Fruit fly (Drosophila melanogaster) whole organism, embryonic: ENCODE results near the gene sun.

Experiments
- CG10267 ChIP-seq: fragments of 200-800 bp; sonication (Bioruptor generic); optimal IDR thresholded peaks from 2 replicates; lab custom pipeline; 2018; ENCODE audit warnings: missing biosample characterization, mild to moderate bottlenecking, missing genetic modification characterization, moderate library complexity
- CG10321 ChIP-seq: fragments of 200-800 bp; sonication (Bioruptor generic); IDR thresholded peaks from 2 replicates; pipeline ENCODE4 v1.3.6; 2022; ENCODE audit warnings: missing biosample characterization, missing genetic modification characterization
- CG10366 ChIP-seq: fragments of 200-800 bp; sonication (Bioruptor generic); IDR thresholded peaks from 2 replicates; pipeline ENCODE4 v1.3.6; 2022; ENCODE audit warnings: missing biosample characterization, missing genetic modification characterization
- CG10979 ChIP-seq: fragments of 200-800 bp; sonication (Bioruptor generic); optimal IDR thresholded peaks from 2 replicates; lab custom pipeline; 2018; ENCODE audit warnings: missing biosample characterization, mild to moderate bottlenecking, missing genetic modification characterization, moderate library complexity
- CG11085 ChIP-seq: fragments of 200-800 bp; sonication (Bioruptor generic); IDR thresholded peaks from 2 replicates; pipeline ENCODE4 v1.3.6; 2022; ENCODE audit warnings: missing biosample characterization, missing genetic modification characterization
- CG11504 ChIP-seq: fragments of 200-800 bp; sonication (Bioruptor generic); optimal IDR thresholded peaks from 3 replicates; lab custom pipeline; 2019; ENCODE audit warnings: missing biosample characterization, mild to moderate bottlenecking, missing genetic modification characterization, moderate library complexity
- CG12236 ChIP-seq: fragments of 200-800 bp; sonication (Bioruptor generic); optimal IDR thresholded peaks from 2 replicates; lab custom pipeline; 2016; ENCODE audit warnings: missing biosample characterization, missing genetic modification characterization
- CG12659 ChIP-seq: fragments of 200-800 bp; sonication (Bioruptor generic); optimal IDR thresholded peaks from 3 replicates; lab custom pipeline; 2017; ENCODE audit warnings: mild to moderate bottlenecking, missing biosample characterization, missing genetic modification reagents, missing genetic modification characterization
- CG1603 ChIP-seq: fragments of 200-800 bp; sonication (Bioruptor generic); optimal IDR thresholded peaks from 2 replicates; lab custom pipeline; 2019; ENCODE audit warnings: missing biosample characterization, mild to moderate bottlenecking, missing genetic modification characterization, moderate library complexity
- CG2678 ChIP-seq: fragments of 200-800 bp; sonication (Bioruptor generic); optimal IDR thresholded peaks from 3 replicates; lab custom pipeline; 2019; ENCODE audit warnings: missing biosample characterization, mild to moderate bottlenecking, missing genetic modification characterization, moderate library complexity
- CG30020 ChIP-seq: fragments of 200-800 bp; optimal IDR thresholded peaks from 2 replicates; lab custom pipeline; 2019; ENCODE audit warnings: missing biosample characterization, mild to moderate bottlenecking, missing genetic modification characterization, moderate library complexity
- CG4404 ChIP-seq: fragments of 200-800 bp; sonication (Bioruptor generic); IDR thresholded peaks from 2 replicates; pipeline ENCODE4 v1.3.6; 2022; ENCODE audit warnings: missing biosample characterization, missing genetic modification characterization
- CG6254 ChIP-seq: fragments of 200-800 bp; sonication (Bioruptor generic); optimal IDR thresholded peaks from 3 replicates; lab custom pipeline; 2017; ENCODE audit warnings: mild to moderate bottlenecking, missing biosample characterization, missing genetic modification reagents, missing genetic modification characterization
- CG6654 ChIP-seq: fragments of 200-800 bp; sonication (Bioruptor generic); optimal IDR thresholded peaks from 2 replicates; lab custom pipeline; 2017; ENCODE audit warnings: missing biosample characterization, mild to moderate bottlenecking, missing genetic modification characterization
- CG6765 ChIP-seq: fragments of 200-800 bp; sonication (Bioruptor generic); optimal IDR thresholded peaks from 3 replicates; lab custom pipeline; 2017; ENCODE audit warnings: missing biosample characterization, mild to moderate bottlenecking, missing genetic modification characterization
- CG7372 ChIP-seq: fragments of 200-800 bp; sonication (Bioruptor generic); IDR thresholded peaks from 2 replicates; pipeline ENCODE4 v1.3.6; 2022; ENCODE audit warnings: missing biosample characterization, missing genetic modification characterization
- CHES-1-like ChIP-seq: fragments of 200-800 bp; sonication (Bioruptor generic); optimal IDR thresholded peaks from 2 replicates; lab custom pipeline; 2016; ENCODE audit warnings: missing biosample characterization, missing genetic modification characterization
- Chrac-16 ChIP-seq: fragments of 200-800 bp; sonication (Bioruptor generic); optimal IDR thresholded peaks from 3 replicates; lab custom pipeline; 2016; ENCODE audit warnings: missing biosample characterization, missing genetic modification characterization
- Deaf1 ChIP-seq: fragments of 200-800 bp; optimal IDR thresholded peaks from 3 replicates; lab custom pipeline; 2019; ENCODE audit warnings: missing biosample characterization, mild to moderate bottlenecking, missing genetic modification characterization, moderate library complexity
- Drgx ChIP-seq: fragments of 200-800 bp; sonication (Bioruptor generic); IDR thresholded peaks from 2 replicates; pipeline ENCODE4 v1.3.6; 2022; ENCODE audit warnings: missing biosample characterization, missing genetic modification characterization
- Ets65A ChIP-seq: fragments of 200-800 bp; sonication (Bioruptor generic); peaks from one replicate; lab custom pipeline; 2016; ENCODE audit warnings: missing biosample characterization, missing genetic modification characterization
- Hey ChIP-seq: fragments of 200-800 bp; sonication (Bioruptor generic); optimal IDR thresholded peaks from 3 replicates; lab custom pipeline; 2018; ENCODE audit warnings: missing biosample characterization, mild to moderate bottlenecking, missing genetic modification characterization
- Opbp ChIP-seq: fragments of 200-800 bp; sonication (Bioruptor generic); IDR thresholded peaks from 3 replicates; pipeline ENCODE4 v1.3.6; 2022; ENCODE audit warnings: missing biosample characterization, missing genetic modification characterization; ENCODE audit not compliant: partially characterized antibody
- PHDP ChIP-seq: fragments of 200-800 bp; sonication (Bioruptor generic); optimal IDR thresholded peaks from 3 replicates; lab custom pipeline; 2018; ENCODE audit warnings: missing biosample characterization, mild to moderate bottlenecking, missing genetic modification characterization, moderate library complexity
- Rfx ChIP-seq: fragments of 200-800 bp; sonication (Bioruptor generic); IDR thresholded peaks from 2 replicates; pipeline ENCODE4 v1.3.6; 2022; ENCODE audit warnings: missing biosample characterization, missing genetic modification characterization
- ac ChIP-seq: fragments of 200-800 bp; sonication (Bioruptor generic); optimal IDR thresholded peaks from 3 replicates; lab custom pipeline; 2017; ENCODE audit warnings: missing biosample characterization, mild to moderate bottlenecking, missing genetic modification characterization
- al ChIP-seq: fragments of 200-800 bp; sonication (Bioruptor generic); IDR thresholded peaks from 2 replicates; pipeline ENCODE4 v1.3.6; 2022; ENCODE audit warnings: missing biosample characterization, missing genetic modification characterization
- ap ChIP-seq: fragments of 200-800 bp; sonication (Bioruptor generic); IDR thresholded peaks from 2 replicates; pipeline ENCODE4 v1.3.6; 2022; ENCODE audit warnings: missing biosample characterization, missing genetic modification characterization
- chif ChIP-seq, 2 experiments: fragments of 200-800 bp; sonication (Bioruptor generic); optimal IDR thresholded peaks; 3 replicates each; lab custom pipeline; 2016; ENCODE audit warnings: missing biosample characterization in 2 of 2, missing genetic modification characterization in 2 of 2
- dpn ChIP-seq, 2 experiments: fragments of 200-800 bp; sonication (Bioruptor generic); optimal IDR thresholded peaks; 3 replicates each; lab custom pipeline; 2016; ENCODE audit warnings: missing biosample characterization in 2 of 2, missing genetic modification characterization in 2 of 2
- hb ChIP-seq: fragments of 200-800 bp; sonication (Bioruptor generic); IDR thresholded peaks from 3 replicates; pipeline ENCODE4 v1.3.6; 2022; ENCODE audit warnings: missing biosample characterization, missing genetic modification characterization; ENCODE audit not compliant: partially characterized antibody
- maf-S ChIP-seq: fragments of 200-800 bp; sonication (Bioruptor generic); optimal IDR thresholded peaks from 2 replicates; lab custom pipeline; 2016; ENCODE audit warnings: missing biosample characterization, missing genetic modification characterization
- mam ChIP-seq: fragments of 200-800 bp; sonication (Bioruptor generic); optimal IDR thresholded peaks from 3 replicates; lab custom pipeline; 2016; ENCODE audit warnings: missing biosample characterization, missing genetic modification characterization
- nerfin-2 ChIP-seq: fragments of 200-800 bp; sonication (Bioruptor generic); IDR thresholded peaks from 2 replicates; pipeline ENCODE4 v1.3.6; 2022; ENCODE audit warnings: missing biosample characterization, missing genetic modification characterization; ENCODE audit not compliant: partially characterized antibody
- ro ChIP-seq: fragments of 200-800 bp; sonication (Bioruptor generic); IDR thresholded peaks from 2 replicates; pipeline ENCODE4 v1.3.6; 2022; ENCODE audit warnings: missing biosample characterization, missing genetic modification characterization
- row ChIP-seq: fragments of 200-800 bp; sonication (Bioruptor generic); IDR thresholded peaks from 3 replicates; pipeline ENCODE4 v1.3.6; 2022; ENCODE audit warnings: missing biosample characterization, missing genetic modification characterization
- run ChIP-seq: fragments of 200-800 bp; sonication (Bioruptor generic); optimal IDR thresholded peaks from 3 replicates; lab custom pipeline; 2018; ENCODE audit warnings: missing biosample characterization, mild to moderate bottlenecking, missing genetic modification characterization
- sob ChIP-seq: fragments of 200-800 bp; sonication (Bioruptor generic); IDR thresholded peaks from 2 replicates; pipeline ENCODE4 v1.3.6; 2022; ENCODE audit warnings: missing biosample characterization, missing genetic modification characterization
- tgo ChIP-seq: fragments of 200-800 bp; sonication (Bioruptor generic); IDR thresholded peaks from 3 replicates; pipeline ENCODE4 v1.3.6; 2022; ENCODE audit warnings: missing biosample characterization, missing genetic modification characterization
- tx ChIP-seq: fragments of 200-800 bp; sonication (Bioruptor generic); optimal IDR thresholded peaks from 2 replicates; lab custom pipeline; 2016; ENCODE audit warnings: missing biosample characterization, missing genetic modification characterization

The sun gene

DNA sequence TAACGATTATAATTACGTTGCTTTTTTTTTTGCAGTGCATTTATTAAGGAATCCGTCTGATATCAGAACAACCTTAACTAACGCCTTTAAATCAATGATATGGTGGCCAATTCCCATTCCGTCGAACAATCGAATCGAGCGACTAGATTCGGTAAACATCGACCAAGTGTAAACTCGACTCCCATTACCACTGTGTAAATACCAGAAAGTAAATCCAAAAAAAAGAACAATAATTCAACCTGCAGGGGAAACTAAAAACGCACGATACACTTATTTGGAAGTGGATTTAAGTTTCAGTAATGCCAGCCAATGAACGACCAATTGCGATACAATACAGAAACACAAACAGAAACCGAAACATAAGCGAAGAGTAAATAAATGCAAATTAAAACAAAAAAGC lies 43.5 kb downstream of the sun start (continued):
- peak; percentile 25; the same call in 1 of the 2 replicates for TF ChIP-seq sob (GFP tag; lab: Robert Waterston, UW)
- TF ChIP-seq Opbp (GFP tag; lab: Robert Waterston, UW), result no peak
- TF ChIP-seq dpn (GFP tag; optimal IDR thresholded peaks at IDR 0.05; lab: Kevin White, UChicago), result peak in 1 of 2 experiments; percentile 6
- TF ChIP-seq PHDP, result peak; percentile 11
- TF ChIP-seq CG12659 (GFP tag; lab: Kevin White, UChicago), result peak; percentile 5
- peak; percentile 78 for TF ChIP-seq Ets65A

DNA sequence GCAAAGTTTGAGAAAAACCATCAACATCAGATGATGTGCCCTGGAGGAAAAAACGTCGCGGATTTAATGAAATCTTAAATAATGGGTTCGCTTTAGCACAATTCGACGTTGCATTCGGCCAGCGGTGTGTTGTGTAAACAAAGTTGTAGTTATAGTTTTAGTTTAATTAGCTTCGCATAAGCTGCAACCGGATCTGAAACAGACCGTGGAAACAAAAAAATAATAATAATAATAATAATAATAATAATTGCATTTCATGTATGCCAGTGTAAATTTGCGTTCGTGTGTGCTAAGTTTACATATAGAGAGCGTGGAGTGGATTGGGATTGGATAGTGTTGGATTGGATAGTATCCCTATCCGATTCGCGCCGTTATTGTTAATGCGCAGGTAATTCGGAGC lies 44.3 kb downstream of the sun start:
- TF ChIP-seq CG11085 (GFP tag; lab: Robert Waterston, UW), result no peak
- TF ChIP-seq CG2678 (tag; lab: Kevin White, UChicago), result peak; percentile 10
- TF ChIP-seq CG7372 (GFP tag; lab: Robert Waterston, UW), result no peak
- TF ChIP-seq nerfin-2 (GFP tag; lab: Robert Waterston, UW), result no peak
- TF ChIP-seq mam (GFP tag; lab: Kevin White, UChicago), result no peak
- TF ChIP-seq CG10366 (GFP tag; lab: Robert Waterston, UW), result no peak
- no peak for TF ChIP-seq Deaf1 (tag; lab: Kevin White, UChicago)
- TF ChIP-seq ac (GFP tag; lab: Kevin White, UChicago), result no peak
- no peak for TF ChIP-seq CG10267 (tag; lab: Kevin White, UChicago)
- TF ChIP-seq CG4404 (GFP tag; lab: Robert Waterston, UW), result no peak
- no peak for TF ChIP-seq ap (GFP tag; lab: Robert Waterston, UW)
- TF ChIP-seq CG10321 (GFP tag; lab: Robert Waterston, UW), result no peak
- no peak for TF ChIP-seq CG6254 (GFP tag; lab: Kevin White, UChicago)
- no peak for TF ChIP-seq al (GFP tag; lab: Robert Waterston, UW)
- no peak for TF ChIP-seq CG1603
- no peak for TF ChIP-seq CG12236 (GFP tag; lab: Kevin White, UChicago)
- no peak for TF ChIP-seq CG30020 (tag; lab: Kevin White, UChicago)
- no peak for TF ChIP-seq CG10979 (tag; lab: Kevin White, UChicago)
- no peak for TF ChIP-seq CG6654 (GFP tag; lab: Kevin White, UChicago)
- no peak for TF ChIP-seq Chrac-16 (GFP tag; lab: Kevin White, UChicago)
- TF ChIP-seq CG6765, result peak; percentile 9
- 0 out of 3 replicates have a peak, but pooled peaks have one; percentile 8 for TF ChIP-seq row (GFP tag; lab: Robert Waterston, UW)
- no peak for TF ChIP-seq hb (GFP tag; lab: Robert Waterston, UW)
- 0 out of 2 replicates have a peak, but pooled peaks have one; percentile 20 for TF ChIP-seq Drgx
- TF ChIP-seq chif (GFP tag; optimal IDR thresholded peaks at IDR 0.05; lab: Kevin White, UChicago), result no peak
- no peak for TF ChIP-seq maf-S
- no peak for TF ChIP-seq tgo (GFP tag; lab: Robert Waterston, UW)
- TF ChIP-seq Rfx (GFP tag; lab: Robert Waterston, UW), result no peak
- TF ChIP-seq run (tag; lab: Kevin White, UChicago), result no peak
- TF ChIP-seq Hey (tag; lab: Kevin White, UChicago), result no peak
- TF ChIP-seq tx (GFP tag; lab: Kevin White, UChicago), result no peak
- TF ChIP-seq CG11504 (tag; lab: Kevin White, UChicago), result peak; percentile 8
- no peak for TF ChIP-seq ro (GFP tag; lab: Robert Waterston, UW)
- no peak for TF ChIP-seq CHES-1-like (GFP tag; lab: Kevin White, UChicago)
